Worm (Caenorhabditis elegans) whole organism, L4 larva: ENCODE measurements around the gene srh-111.
A peak's percentile ranks its signal among the peaks of the same experiment; 100 is the strongest.

ENCODE experiments used
- D1046.2 ChIP-seq: fragments of 200-800 bp; sonication (Bioruptor generic); IDR thresholded peaks from 2 replicates; pipeline ENCODE4 v1.3.6; 2022; ENCODE audit warnings: missing genetic modification characterization, missing compliant biosample characterization
- F26F4.8 ChIP-seq: fragments of 200-800 bp; sonication (Bioruptor generic); conservative IDR thresholded peaks from 2 replicates; pipeline ENCODE4 v1.3.6; 2022; ENCODE audit warnings: missing genetic modification characterization, missing compliant biosample characterization
- T20F7.1 ChIP-seq: fragments of 200-800 bp; sonication (Bioruptor generic); optimal IDR thresholded peaks from 2 replicates; lab custom pipeline; 2018; ENCODE audit warnings: mild to moderate bottlenecking, missing genetic modification characterization, missing compliant biosample characterization
- Y48G9A.11 ChIP-seq: fragments of 200-800 bp; sonication (Bioruptor generic); IDR thresholded peaks from 2 replicates; pipeline ENCODE4 v1.3.6; 2022; ENCODE audit warnings: missing genetic modification reagents, missing genetic modification characterization, missing compliant biosample characterization
- Y5F2A.4 ChIP-seq: fragments of 200-800 bp; sonication (Bioruptor generic); optimal IDR thresholded peaks from 2 replicates; lab custom pipeline; 2018; ENCODE audit warnings: mild to moderate bottlenecking, missing genetic modification characterization, missing compliant biosample characterization
- Y75B8A.6 ChIP-seq: fragments of 200-800 bp; sonication (Bioruptor generic); IDR thresholded peaks from 2 replicates; pipeline ENCODE4 v1.3.6; 2022; ENCODE audit warnings: missing genetic modification reagents, missing genetic modification characterization, missing compliant biosample characterization
- aha-1 ChIP-seq: fragments of 150-350 bp; peaks from one replicate; lab custom pipeline; 2014; ENCODE audit warnings: missing biosample characterization, missing genetic modification characterization
- ama-1 ChIP-seq: fragments of 150-350 bp; optimal IDR thresholded peaks from 2 replicates; lab custom pipeline; 2014; ENCODE audit warnings: inconsistent platforms, mixed read lengths
- ceh-20 ChIP-seq: fragments of 200-800 bp; sonication (Bioruptor generic); IDR thresholded peaks from 2 replicates; pipeline ENCODE4 v1.3.6; 2022; ENCODE audit warnings: missing genetic modification reagents, missing genetic modification characterization, missing compliant biosample characterization
- ceh-32 ChIP-seq: sonication (generic microtip); optimal IDR thresholded peaks from 2 replicates; lab custom pipeline; 2016; ENCODE audit warnings: mild to moderate bottlenecking, missing genetic modification characterization, missing compliant biosample characterization; ENCODE audit not compliant: poor library complexity
- ceh-82 ChIP-seq: sonication (generic microtip); optimal IDR thresholded peaks from 2 replicates; lab custom pipeline; 2017; ENCODE audit warnings: missing biosample characterization, missing genetic modification characterization
- ces-1 ChIP-seq: fragments of 150-350 bp; sonication (generic microtip); optimal IDR thresholded peaks from 4 replicates; lab custom pipeline; 2014; ENCODE audit warnings: missing biosample characterization, missing genetic modification reagents, missing genetic modification characterization
- daf-19 ChIP-seq: fragments of 200-800 bp; sonication (Bioruptor generic); conservative IDR thresholded peaks from 2 replicates; pipeline ENCODE4 v1.3.6; 2022; ENCODE audit warnings: missing genetic modification characterization, missing compliant biosample characterization
- daf-8 ChIP-seq: fragments of 200-800 bp; sonication (Bioruptor generic); IDR thresholded peaks from 2 replicates; pipeline ENCODE4 v1.3.6; 2022; ENCODE audit warnings: missing genetic modification characterization, missing compliant biosample characterization
- dmd-8 ChIP-seq: fragments of 200-800 bp; sonication (Bioruptor generic); IDR thresholded peaks from 2 replicates; pipeline ENCODE4 v1.3.6; 2022; ENCODE audit warnings: missing genetic modification characterization, missing compliant biosample characterization
- egl-27 ChIP-seq: sonication (generic microtip); optimal IDR thresholded peaks from 3 replicates; lab custom pipeline; 2017; ENCODE audit warnings: missing biosample characterization, missing genetic modification reagents, missing genetic modification characterization
- fos-1 ChIP-seq: fragments of 150-350 bp; optimal IDR thresholded peaks from 2 replicates; lab custom pipeline; 2014; ENCODE audit warnings: missing biosample characterization, missing genetic modification characterization
- gei-8 ChIP-seq: fragments of 200-800 bp; sonication (Bioruptor generic); optimal IDR thresholded peaks from 2 replicates; lab custom pipeline; 2018; ENCODE audit warnings: mild to moderate bottlenecking, missing genetic modification characterization, missing compliant biosample characterization
- hif-1 ChIP-seq, 2 experiments: sonication (generic microtip); optimal IDR thresholded peaks; 2 replicates each; lab custom pipeline; 2016 to 2017; ENCODE audit warnings: missing compliant biosample characterization in 2 of 2, missing genetic modification characterization in 2 of 2, missing genetic modification reagents in 2 of 2, missing genotype in 2 of 2, mild to moderate bottlenecking in 1 of 2
- hlh-11 ChIP-seq: fragments of 200-800 bp; sonication (Bioruptor generic); optimal IDR thresholded peaks from 2 replicates; lab custom pipeline; 2018; ENCODE audit warnings: mild to moderate bottlenecking, missing genetic modification characterization, missing compliant biosample characterization
- lin-1 ChIP-seq: fragments of 200-800 bp; sonication (Bioruptor generic); IDR thresholded peaks from 2 replicates; pipeline ENCODE4 v1.3.6; 2022; ENCODE audit warnings: missing genetic modification reagents, missing genetic modification characterization, missing compliant biosample characterization
- lin-13 ChIP-seq: fragments of 150-350 bp; optimal IDR thresholded peaks from 2 replicates; lab custom pipeline; 2014; ENCODE audit warnings: missing biosample characterization, missing genetic modification reagents, missing genetic modification characterization
- lin-39 ChIP-seq: fragments of 150-350 bp; optimal IDR thresholded peaks from 2 replicates; lab custom pipeline; 2014; ENCODE audit warnings: missing biosample characterization, missing genetic modification reagents, missing genetic modification characterization
- lir-3 ChIP-seq: sonication (generic microtip); optimal IDR thresholded peaks from 2 replicates; lab custom pipeline; 2016; ENCODE audit warnings: mild to moderate bottlenecking, missing genetic modification characterization, missing compliant biosample characterization
- madf-9 ChIP-seq: fragments of 200-800 bp; sonication (Bioruptor generic); conservative IDR thresholded peaks from 2 replicates; pipeline ENCODE4 v1.3.6; 2022; ENCODE audit warnings: missing genetic modification reagents, missing genetic modification characterization, missing compliant biosample characterization
- mdl-1 ChIP-seq, 2 experiments: fragments of 150-350 bp in 1 of 2; sonication (generic microtip) in 1 of 2; optimal IDR thresholded peaks; 2 replicates each; lab custom pipeline; 2014 to 2017; ENCODE audit warnings: missing biosample characterization in 2 of 2, missing genetic modification characterization in 2 of 2
- mes-2 ChIP-seq: sonication (generic microtip); optimal IDR thresholded peaks from 2 replicates; lab custom pipeline; 2016; ENCODE audit warnings: missing genotype, mild to moderate bottlenecking, missing genetic modification characterization, missing compliant biosample characterization; ENCODE audit not compliant: poor library complexity, severe bottlenecking
- mxl-2 ChIP-seq: fragments of 200-800 bp; sonication (Bioruptor generic); conservative IDR thresholded peaks from 2 replicates; pipeline ENCODE4 v1.3.6; 2022; ENCODE audit warnings: missing genetic modification reagents, missing genetic modification characterization, missing compliant biosample characterization
- mxl-3 ChIP-seq: fragments of 200-800 bp; sonication (Bioruptor generic); optimal IDR thresholded peaks from 2 replicates; lab custom pipeline; 2018; ENCODE audit warnings: mild to moderate bottlenecking, missing genetic modification characterization, missing compliant biosample characterization
- nhr-10 ChIP-seq: fragments of 150-350 bp; optimal IDR thresholded peaks from 2 replicates; lab custom pipeline; 2014; ENCODE audit warnings: missing biosample characterization, missing genetic modification characterization
- nhr-237 ChIP-seq: sonication (generic microtip); optimal IDR thresholded peaks from 2 replicates; lab custom pipeline; 2017; ENCODE audit warnings: missing biosample characterization, missing genetic modification characterization
- nhr-41 ChIP-seq: fragments of 200-800 bp; sonication (Bioruptor generic); IDR thresholded peaks from 2 replicates; pipeline ENCODE4 v1.3.6; 2022; ENCODE audit warnings: missing genetic modification reagents, missing genetic modification characterization, missing compliant biosample characterization
- nhr-6 ChIP-seq: fragments of 150-350 bp; optimal IDR thresholded peaks from 2 replicates; lab custom pipeline; 2014; ENCODE audit warnings: missing biosample characterization, missing genetic modification characterization
- nhr-77 ChIP-seq: fragments of 150-350 bp; optimal IDR thresholded peaks from 2 replicates; lab custom pipeline; 2014; ENCODE audit warnings: missing biosample characterization, missing genetic modification characterization
- php-3 ChIP-seq: fragments of 200-800 bp; sonication (Bioruptor generic); IDR thresholded peaks from 2 replicates; pipeline ENCODE4 v1.3.6; 2022; ENCODE audit warnings: missing genetic modification reagents, missing genetic modification characterization, missing compliant biosample characterization
- sdz-12 ChIP-seq: fragments of 200-800 bp; sonication (Bioruptor generic); optimal IDR thresholded peaks from 2 replicates; lab custom pipeline; 2018; ENCODE audit warnings: mild to moderate bottlenecking, missing genetic modification characterization, missing compliant biosample characterization
- set-16 ChIP-seq: fragments of 200-800 bp; sonication (Bioruptor generic); IDR thresholded peaks from 2 replicates; pipeline ENCODE4 v1.3.6; 2022; ENCODE audit warnings: missing genetic modification reagents, missing genetic modification characterization, missing compliant biosample characterization
- skn-1 ChIP-seq: fragments of 150-350 bp; optimal IDR thresholded peaks from 2 replicates; lab custom pipeline; 2014; ENCODE audit warnings: missing biosample characterization, missing genetic modification characterization
- snpc-4 ChIP-seq: fragments of 150-350 bp; optimal IDR thresholded peaks from 2 replicates; lab custom pipeline; 2014; ENCODE audit warnings: missing biosample characterization, missing genetic modification characterization
- unc-130 ChIP-seq: sonication (generic microtip); optimal IDR thresholded peaks from 2 replicates; lab custom pipeline; 2016; ENCODE audit warnings: missing genetic modification reagents, missing genetic modification characterization, missing compliant biosample characterization
- zip-11 ChIP-seq: fragments of 200-800 bp; sonication (Bioruptor generic); IDR thresholded peaks from 2 replicates; pipeline ENCODE4 v1.3.6; 2022; ENCODE audit warnings: missing genetic modification characterization, missing compliant biosample characterization

The srh-111 gene

DNA sequence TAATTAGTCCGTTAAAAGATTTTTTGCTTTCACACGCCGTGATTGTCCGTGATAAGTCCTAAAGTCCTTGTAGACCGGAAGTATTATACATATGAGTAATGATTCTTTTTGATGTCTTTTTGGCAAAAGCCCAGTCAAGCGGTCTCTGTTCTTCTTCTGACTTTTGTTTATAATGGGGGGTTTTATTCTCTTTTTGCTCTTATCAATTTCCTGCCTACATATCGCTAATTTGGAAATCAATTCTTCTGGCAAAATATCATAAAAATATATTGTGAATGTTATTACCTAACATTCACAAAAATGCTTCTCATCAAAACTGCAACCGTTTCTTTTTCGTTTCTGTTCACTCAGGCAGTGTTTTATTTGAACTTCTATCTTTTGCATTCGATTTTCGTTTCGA is 8.5 kb downstream of the srh-111 start, which contains the start of gene srbc-61:
srbc-61 (plus strand) TSS at position 301 of the 400 bp plus-strand sequence.
- no peak for TF ChIP-seq skn-1 (tag; lab: Kevin White, UChicago)
- TF ChIP-seq lin-13 (GFP tag; lab: Kevin White, UChicago): no peak
- no peak for TF ChIP-seq T20F7.1 (GFP tag; lab: Kevin White, UChicago)
- no peak for TF ChIP-seq hlh-11 (tag; lab: Kevin White, UChicago)
- no peak for TF ChIP-seq F26F4.8 (GFP tag; lab: Robert Waterston, UW)

- TF ChIP-seq Y75B8A.6 (GFP tag; lab: Robert Waterston, UW) (no peak), fos-1 (tag; lab: Kevin White, UChicago) (no peak), php-3 (no peak), mxl-3 (GFP tag; lab: Kevin White, UChicago) (no peak)
These were observed 11.3 kb downstream of the srh-111 start, which contains the start of gene srh-123 for ce11 chrV:17473699-17474098. Gene srh-123 (plus strand): TSS chrV:17473999.

ce11 chrV:17471564-17471963 is 13.4 kb downstream of the srh-111 start, which contains the start of gene srh-235:
Gene srh-235 (minus strand): TSS chrV:17471664.
- TF ChIP-seq Y48G9A.11 (GFP tag; lab: Robert Waterston, UW) (no peak), nhr-10 (tag; lab: Kevin White, UChicago) (no peak), skn-1 (tag; lab: Kevin White, UChicago) (no peak), unc-130 (GFP tag; lab: Kevin White, UChicago) (no peak), nhr-237 (tag; lab: Kevin White, UChicago) (no peak), fos-1 (tag; lab: Kevin White, UChicago) (no peak), Y5F2A.4 (no peak), mxl-2 (GFP tag; lab: Robert Waterston, UW) (no peak), Y75B8A.6 (GFP tag; lab: Robert Waterston, UW) (no peak), ceh-82 (tag; lab: Kevin White, UChicago) (no peak), set-16 (GFP tag; lab: Robert Waterston, UW) (no peak), lin-39 (tag; lab: Kevin White, UChicago) (no peak), zip-11 (GFP tag; lab: Robert Waterston, UW) (no peak), F26F4.8 (GFP tag; lab: Robert Waterston, UW) (no peak), nhr-41 (no peak), daf-19 (GFP tag; lab: Robert Waterston, UW) (no peak)
- TF ChIP-seq, all 104 proteins: peak for 0

ce11 chrV:17469180-17469579 is 15.8 kb downstream of the srh-111 start, which contains the start of gene F20E11.17:
Gene F20E11.17 (minus strand): TSS chrV:17469280.
- TF ChIP-seq mes-2 (no peak), mdl-1 (tag; optimal IDR thresholded peaks at IDR 0.05; lab: Kevin White, UChicago) (no peak), daf-8 (GFP tag; lab: Robert Waterston, UW) (no peak), egl-27 (tag; lab: Kevin White, UChicago) (no peak)

DNA sequence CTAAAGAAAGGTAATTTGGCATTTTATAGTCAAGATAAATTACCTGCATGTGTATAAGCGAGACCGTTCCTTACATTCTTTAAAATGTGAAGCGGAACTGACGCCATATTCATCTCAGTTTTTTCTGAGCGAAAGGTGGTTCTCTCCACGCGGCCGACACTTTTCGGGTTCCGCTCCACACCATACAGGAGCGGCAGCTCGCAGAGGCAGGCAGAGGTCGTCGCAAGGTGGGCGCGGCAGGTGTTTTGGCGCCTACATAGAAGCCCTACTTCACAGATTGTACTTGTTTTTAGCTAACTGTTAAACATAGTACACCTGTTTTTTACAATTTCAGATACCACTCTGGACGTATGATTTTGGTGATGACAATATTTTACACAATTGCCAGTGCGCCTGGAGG is 17.1 kb downstream of the srh-111 start:
- TF ChIP-seq set-16 (GFP tag; lab: Robert Waterston, UW) (peak; percentile 76), dmd-8 (GFP tag; lab: Robert Waterston, UW) (no peak), ces-1 (GFP tag; lab: Kevin White, UChicago) (no peak), nhr-6 (tag; lab: Kevin White, UChicago) (no peak), aha-1 (tag; lab: Kevin White, UChicago) (no peak)

DNA sequence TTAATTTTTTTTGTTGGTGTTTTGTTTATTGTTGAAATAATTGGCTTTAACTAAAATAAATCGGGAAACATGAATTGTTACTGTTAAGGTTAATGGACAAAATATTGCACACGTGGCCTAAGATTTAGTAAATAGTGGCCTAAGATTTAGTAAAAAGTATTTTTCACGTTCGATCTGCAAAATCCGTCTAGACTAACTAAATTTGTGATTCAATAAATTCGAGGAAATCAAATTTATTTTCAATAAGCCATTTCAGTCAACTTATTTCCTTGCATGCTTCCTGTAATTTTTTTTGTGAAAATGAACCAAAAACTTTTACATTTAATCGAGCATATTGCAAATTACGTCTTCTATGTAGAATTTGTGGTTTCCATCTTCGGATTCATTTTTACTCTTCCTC is 18.2 kb downstream of the srh-111 start, which contains the start of gene srw-72:
srw-72 (plus strand) TSS at position 301 of the 400 bp plus-strand sequence.
- TF ChIP-seq T20F7.1 (GFP tag; lab: Kevin White, UChicago) (no peak), mxl-2 (GFP tag; lab: Robert Waterston, UW) (no peak), hlh-11 (tag; lab: Kevin White, UChicago) (no peak), skn-1 (tag; lab: Kevin White, UChicago) (no peak), sdz-12 (no peak), gei-8 (GFP tag; lab: Kevin White, UChicago) (no peak), zip-11 (GFP tag; lab: Robert Waterston, UW) (no peak), D1046.2 (GFP tag; lab: Robert Waterston, UW) (no peak), snpc-4 (tag; lab: Kevin White, UChicago) (no peak), daf-19 (GFP tag; lab: Robert Waterston, UW) (no peak), ceh-32 (tag; lab: Kevin White, UChicago) (no peak), ceh-82 (tag; lab: Kevin White, UChicago) (no peak), hif-1 (tag; optimal IDR thresholded peaks at IDR 0.05; lab: Kevin White, UChicago) (no peak), ceh-20 (GFP tag; lab: Robert Waterston, UW) (no peak), ama-1 (lab: Kevin White, UChicago) (no peak), madf-9 (GFP tag; lab: Robert Waterston, UW) (no peak), lir-3 (tag; lab: Kevin White, UChicago) (no peak), nhr-77 (tag; lab: Kevin White, UChicago) (no peak), lin-1 (GFP tag; lab: Robert Waterston, UW) (no peak)
